Worm (Caenorhabditis elegans): Measurements from ENCODE around the gene F52D10.2.

The F52D10.2 gene

DNA sequence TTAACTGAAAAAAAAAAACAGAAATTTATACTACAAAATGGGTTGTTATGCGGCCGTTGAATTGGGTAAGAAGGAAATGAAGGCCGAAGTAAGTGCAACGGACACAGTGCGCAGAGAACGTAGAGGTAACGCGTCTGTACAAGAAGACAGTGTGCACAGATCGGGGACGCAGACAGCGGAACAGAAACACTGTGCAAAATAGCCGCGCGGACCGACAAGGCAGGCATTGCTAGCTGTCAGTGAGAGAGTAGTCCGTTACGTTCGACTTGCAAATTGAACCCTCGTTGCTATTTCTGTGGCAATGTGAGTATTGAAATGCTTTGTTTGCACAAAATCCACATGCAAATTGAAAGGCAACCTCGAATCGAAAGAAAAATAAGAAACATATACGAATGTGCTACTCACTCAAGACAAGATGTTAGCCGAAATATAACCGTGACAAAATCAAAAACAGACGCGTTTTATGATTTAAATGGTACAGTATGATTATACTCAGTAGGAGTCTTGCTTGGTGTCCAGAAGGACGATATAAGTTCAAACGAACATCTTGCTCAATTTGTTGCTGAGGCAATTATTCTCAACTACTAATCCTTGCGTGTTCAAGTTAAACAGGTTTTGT is 9.1 kb upstream of the F52D10.2 start:
- TF ChIP-seq nhr-237 (tag; optimal IDR thresholded peaks at IDR 0.05) (no peak), gmeb-1 (tag; optimal IDR thresholded peaks at IDR 0.05) (no peak), mab-5 (tag; optimal IDR thresholded peaks at IDR 0.05) (no peak), ceh-82 (tag; optimal IDR thresholded peaks at IDR 0.05) (no peak), nhr-23 (tag; optimal IDR thresholded peaks at IDR 0.05) (no peak), mdl-1 (tag; optimal IDR thresholded peaks at IDR 0.05) (no peak)

DNA sequence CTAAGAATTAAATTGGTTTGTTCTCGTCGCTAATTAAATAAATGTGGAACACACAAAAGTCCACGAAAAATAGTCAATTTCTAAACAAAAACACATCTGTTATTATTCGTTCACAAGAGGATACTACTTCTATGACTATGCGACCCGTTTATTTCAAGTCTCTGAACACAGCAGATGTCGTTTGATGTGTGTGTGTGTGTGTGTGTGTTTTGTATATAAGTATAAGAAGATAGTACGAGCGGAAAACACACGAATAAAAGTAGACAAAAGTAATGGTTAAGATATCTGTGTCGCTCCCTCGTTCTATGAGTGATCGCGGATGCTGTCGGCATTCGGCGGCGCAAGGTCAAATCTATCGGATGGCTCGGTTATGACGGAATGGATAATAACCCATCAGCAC is 7.3 kb upstream of the F52D10.2 start:
- TF ChIP-seq dmd-4 (tag; optimal IDR thresholded peaks at IDR 0.05) (no peak), gmeb-1 (tag; optimal IDR thresholded peaks at IDR 0.05) (no peak), nhr-25 (tag; optimal IDR thresholded peaks at IDR 0.05) (no peak), R02D3.7 (tag; optimal IDR thresholded peaks at IDR 0.05) (no peak), lin-39 (tag; optimal IDR thresholded peaks at IDR 0.05) (no peak), F13H6.1 (tag; optimal IDR thresholded peaks at IDR 0.05) (no peak), crh-2 (tag; optimal IDR thresholded peaks at IDR 0.05) (no peak), mbf-1 (tag; optimal IDR thresholded peaks at IDR 0.05) (no peak), ztf-4 (tag; optimal IDR thresholded peaks at IDR 0.05) (no peak), mdl-1 (tag; optimal IDR thresholded peaks at IDR 0.05) (no peak), elt-1 (tag; optimal IDR thresholded peaks at IDR 0.05) (no peak)

DNA sequence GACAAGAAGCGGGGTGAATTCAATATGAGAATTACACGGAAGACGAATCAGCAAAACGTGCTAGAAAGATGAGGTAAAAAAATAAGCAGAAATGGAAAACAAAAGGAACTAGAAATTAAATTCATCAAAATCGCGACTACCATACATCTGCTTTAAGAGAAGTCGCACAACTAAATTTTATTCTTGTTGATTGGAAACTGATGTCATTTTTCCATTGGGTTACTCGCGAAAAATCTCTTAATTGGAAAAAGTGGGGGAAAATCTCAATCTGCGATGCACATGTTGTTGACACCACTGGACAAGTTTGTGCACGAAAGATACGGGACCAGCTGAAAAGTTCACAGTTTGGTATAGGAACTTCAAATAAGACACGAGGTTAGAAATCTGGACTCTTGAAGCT is 5.4 kb upstream of the F52D10.2 start:
- TF ChIP-seq sem-4 (tag; optimal IDR thresholded peaks at IDR 0.05) (no peak), unc-62 (GFP tag; optimal IDR thresholded peaks at IDR 0.05) (no peak), peb-1 (tag; optimal IDR thresholded peaks at IDR 0.05) (no peak), nhr-10 (tag; optimal IDR thresholded peaks at IDR 0.05) (no peak), nhr-23 (tag; optimal IDR thresholded peaks at IDR 0.05) (no peak), nhr-129 (tag; optimal IDR thresholded peaks at IDR 0.05) (no peak), ztf-4 (tag; optimal IDR thresholded peaks at IDR 0.05) (no peak), nhr-25 (tag; optimal IDR thresholded peaks at IDR 0.05) (no peak), ztf-11 (tag; optimal IDR thresholded peaks at IDR 0.05) (no peak), zag-1 (tag; optimal IDR thresholded peaks at IDR 0.05) (no peak), aly-2 (tag; optimal IDR thresholded peaks at IDR 0.05) (no peak), lin-11 (tag; optimal IDR thresholded peaks at IDR 0.05) (no peak), nhr-11 (tag; optimal IDR thresholded peaks at IDR 0.05) (no peak)

DNA sequence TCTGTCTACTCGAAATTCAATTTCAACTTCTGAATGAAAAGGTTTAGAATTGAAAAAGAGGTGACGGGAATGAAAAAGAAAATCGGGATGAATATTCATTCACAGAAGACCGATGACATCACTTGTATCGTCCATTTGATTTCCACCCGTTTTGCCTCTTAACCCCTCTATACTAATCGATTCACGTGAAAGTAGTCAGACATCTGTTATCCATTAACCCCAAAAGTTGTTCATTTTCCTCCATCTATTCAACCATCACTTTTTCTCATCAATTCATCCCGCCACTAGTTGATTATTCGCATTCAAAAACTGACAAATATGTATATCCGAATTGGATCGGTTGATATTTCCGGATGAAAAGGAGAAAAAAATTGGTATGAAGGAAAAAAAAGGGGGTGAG is 1.0 kb upstream of the F52D10.2 start:
- TF ChIP-seq elt-1 (tag; optimal IDR thresholded peaks at IDR 0.05) (no peak), Y55F3AM.14 (GFP tag; optimal IDR thresholded peaks at IDR 0.05) (no peak), unc-62 (GFP tag; optimal IDR thresholded peaks at IDR 0.05) (no peak), gmeb-1 (tag; optimal IDR thresholded peaks at IDR 0.05) (no peak), ceh-16 (tag; optimal IDR thresholded peaks at IDR 0.05) (no peak), ztf-1 (GFP tag; conservative IDR thresholded peaks at IDR 0.05) (no peak), ZK546.5 (tag; optimal IDR thresholded peaks at IDR 0.05) (no peak), alr-1 (tag; optimal IDR thresholded peaks at IDR 0.05) (no peak), snpc-4 (tag; optimal IDR thresholded peaks at IDR 0.05) (no peak), nhr-77 (tag; optimal IDR thresholded peaks at IDR 0.05) (no peak), sma-9 (GFP tag; optimal IDR thresholded peaks at IDR 0.05) (no peak), sma-9 (tag; optimal IDR thresholded peaks at IDR 0.05) (no peak), nhr-129 (tag; optimal IDR thresholded peaks at IDR 0.05) (no peak), mab-5 (tag; optimal IDR thresholded peaks at IDR 0.05) (no peak), nhr-23 (tag; optimal IDR thresholded peaks at IDR 0.05) (no peak), nhr-12 (tag; optimal IDR thresholded peaks at IDR 0.05) (no peak)

DNA sequence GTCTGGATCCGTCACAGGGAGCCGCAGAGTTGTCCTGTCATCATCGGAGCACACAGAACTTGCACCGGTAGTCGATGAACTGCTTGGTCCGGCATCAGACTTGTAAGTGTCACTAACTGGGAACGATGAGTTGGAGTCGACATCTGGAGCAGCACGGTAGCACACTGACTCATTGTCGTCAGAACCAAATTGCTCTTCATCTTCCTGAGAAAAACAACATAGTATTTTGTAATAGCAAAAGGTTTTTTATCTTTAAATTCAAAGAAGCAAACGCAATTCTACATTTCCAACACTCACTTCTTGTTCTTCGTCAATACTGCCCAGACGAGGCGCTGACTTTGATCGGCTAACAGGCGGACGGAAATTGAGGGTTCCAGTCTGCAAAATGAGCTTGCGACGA is 975 bp downstream of the F52D10.2 start:
- TF ChIP-seq nhr-21 (tag; optimal IDR thresholded peaks at IDR 0.05), result no peak
- TF ChIP-seq nhr-11 (tag; optimal IDR thresholded peaks at IDR 0.05), result no peak
- no peak for TF ChIP-seq lin-11 (tag; optimal IDR thresholded peaks at IDR 0.05)
- TF ChIP-seq F13H6.1 (tag; optimal IDR thresholded peaks at IDR 0.05), result no peak
- no peak for TF ChIP-seq fos-1 (tag; optimal IDR thresholded peaks at IDR 0.05)
- no peak for TF ChIP-seq nhr-6 (tag; optimal IDR thresholded peaks at IDR 0.05)
- no peak for TF ChIP-seq ztf-4 (tag; optimal IDR thresholded peaks at IDR 0.05)
- TF ChIP-seq lsy-2 (tag; optimal IDR thresholded peaks at IDR 0.05), result no peak
- no peak for TF ChIP-seq crh-2 (tag; optimal IDR thresholded peaks at IDR 0.05)
- TF ChIP-seq elt-3 (tag; optimal IDR thresholded peaks at IDR 0.05), result no peak
- no peak for TF ChIP-seq ZK546.5 (tag; optimal IDR thresholded peaks at IDR 0.05)
- TF ChIP-seq snpc-4 (tag; optimal IDR thresholded peaks at IDR 0.05), result no peak
- TF ChIP-seq unc-62 (GFP tag; optimal IDR thresholded peaks at IDR 0.05), result no peak
- TF ChIP-seq nhr-23 (tag; optimal IDR thresholded peaks at IDR 0.05), result no peak
- no peak for TF ChIP-seq dmd-4 (tag; optimal IDR thresholded peaks at IDR 0.05)
- TF ChIP-seq mab-5 (tag; optimal IDR thresholded peaks at IDR 0.05), result no peak

All from whole organism, L2 larva.